Worm (Caenorhabditis elegans): ENCODE data around the gene rpn-3.

DNA sequence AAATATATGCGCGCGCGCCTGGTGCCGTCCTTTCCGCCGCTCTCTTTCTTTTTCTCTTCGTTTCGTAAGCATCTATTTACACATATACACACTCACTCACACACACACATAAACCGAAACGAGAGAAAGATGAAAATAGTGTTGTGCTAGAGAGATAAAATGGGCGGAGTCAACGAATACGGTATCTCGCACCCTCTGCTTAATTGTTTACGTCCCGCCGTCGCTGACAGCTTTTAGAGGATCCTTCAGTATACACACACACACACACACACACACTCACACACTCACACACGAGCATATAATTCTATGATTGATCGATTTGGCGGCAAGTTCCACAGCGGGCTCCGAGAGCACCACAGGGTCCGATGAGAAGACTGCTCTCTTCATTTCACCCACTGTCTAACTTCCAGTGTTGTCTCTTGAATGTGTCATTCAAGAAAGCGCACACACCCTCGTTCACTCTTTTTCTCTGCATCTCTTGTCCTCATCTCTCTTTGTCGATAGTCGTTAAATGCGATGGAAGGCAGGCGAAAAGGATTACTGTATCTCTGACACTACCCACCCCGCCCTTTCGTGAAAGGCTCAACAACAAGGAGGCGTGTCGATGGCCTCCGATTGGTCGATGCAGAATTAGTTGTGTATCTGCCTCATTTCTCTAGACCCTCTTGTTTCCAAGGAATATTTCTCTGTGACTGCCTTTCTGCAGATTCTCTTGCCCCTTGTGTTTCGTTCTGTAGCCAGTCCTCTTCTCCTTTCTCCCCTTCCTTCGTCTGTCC is 29.8 kb upstream of the rpn-3 start:
- TF ChIP-seq flt-1 (GFP tag; IDR thresholded peaks at IDR 0.05) (0 out of 2 replicates have a peak, but pooled peaks have one; percentile 38), ztf-29 (GFP tag; IDR thresholded peaks at IDR 0.05) (no peak), med-1 (GFP tag; optimal IDR thresholded peaks at IDR 0.05; ENCODE audit: insufficient read depth) (no peak), klf-2 (GFP tag; conservative IDR thresholded peaks at IDR 0.05) (no peak)

Data from whole organism, midembryonic.